Fruit fly (Drosophila melanogaster): ENCODE results near the gene mld.
A peak's percentile ranks its signal among the peaks of the same experiment; 100 is the strongest.

DNA sequence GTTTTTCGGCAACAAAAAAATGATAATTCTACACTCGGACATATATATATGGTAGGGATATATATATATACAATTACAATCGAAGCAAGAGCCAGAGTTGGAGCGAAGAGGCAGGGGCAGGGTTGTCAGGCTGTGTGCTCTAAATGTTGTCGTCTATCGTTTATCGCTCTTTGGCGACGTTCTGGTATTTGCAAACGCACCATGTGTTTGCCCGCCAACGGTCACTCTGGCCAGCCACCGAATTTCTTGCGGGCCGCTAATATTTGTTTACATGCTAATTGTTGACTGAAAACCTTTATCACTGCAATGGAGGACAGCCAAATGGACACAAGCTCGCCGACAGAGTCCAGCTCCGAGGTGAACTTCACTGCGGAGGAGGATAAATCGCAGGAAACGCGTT lies 64.5 kb downstream of the mld start, which contains the start of the genes puf and ash2:
- TF ChIP-seq h (optimal IDR thresholded peaks at IDR 0.05) (no peak), Myc (optimal IDR thresholded peaks at IDR 0.05) (no peak), psq (optimal IDR thresholded peaks at IDR 0.05) (peak; percentile 30), insv (optimal IDR thresholded peaks at IDR 0.05) (no peak)
